Fruit fly (Drosophila melanogaster) whole organism, larva: ENCODE data around the gene RPA1.
A peak's percentile ranks its signal among the peaks of the same experiment; 100 is the strongest.

Experiments
- noc ChIP-seq: fragments of 200-800 bp; sonication (Bioruptor generic); optimal IDR thresholded peaks from 3 replicates; lab custom pipeline; 2019; ENCODE audit warnings: missing biosample characterization, mild to moderate bottlenecking, missing genetic modification characterization, moderate library complexity

Gene RPA1

dm6 chr3R:8264302-8265080 is at the start of gene RPA1, which contains the start of gene Mcm2:
TSS of gene RPA1 (minus strand) at chr3R:8264451.
TSS of gene Mcm2 (plus strand) at chr3R:8264970.
- TF ChIP-seq noc: peak; percentile 81

DNA sequence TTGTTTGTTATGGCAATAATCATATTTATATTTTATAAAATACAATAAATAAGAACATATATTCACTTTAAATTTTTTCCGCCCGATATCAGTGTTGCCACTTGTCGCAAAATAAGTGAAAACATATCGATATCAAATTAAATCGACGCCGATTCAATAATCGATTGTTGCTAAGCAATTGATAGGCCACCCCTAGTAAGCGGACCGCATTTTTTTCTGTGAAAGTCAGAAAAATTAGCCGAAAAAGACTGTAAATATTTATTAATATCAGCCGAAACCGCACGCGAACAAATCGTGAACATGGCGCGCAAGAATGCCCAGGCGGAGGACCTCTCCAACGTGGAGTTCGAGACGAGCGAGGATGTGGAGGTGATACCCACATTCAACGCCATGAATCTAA is 48.8 kb upstream of the RPA1 start, which contains the start of gene CG7483:
Gene CG7483, plus strand, starts transcription at position 171 of the 400 bp plus-strand sequence.
- TF ChIP-seq noc: no peak

DNA sequence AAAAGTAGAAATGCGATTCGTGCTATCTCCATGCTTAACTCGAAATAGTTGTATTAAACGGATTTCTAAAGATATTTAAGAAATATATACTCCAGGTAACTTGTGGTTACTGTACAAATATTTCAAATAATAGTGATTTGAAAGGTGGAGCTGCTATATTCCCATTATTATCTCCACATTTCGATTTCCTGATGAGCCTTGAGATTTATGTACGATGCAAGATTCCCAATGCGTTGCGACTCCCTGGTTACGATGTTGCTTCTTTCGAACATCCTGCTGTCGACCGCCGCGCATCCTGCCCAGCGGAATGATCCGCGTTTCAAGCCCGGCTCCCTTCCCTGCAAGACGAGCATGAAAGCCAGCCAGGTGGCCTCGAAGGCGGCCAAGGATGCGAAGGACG is 47.8 kb upstream of the RPA1 start, which contains the start of the genes CG11694 and CG11698:
Gene CG11694, minus strand, starts transcription at position 101 of the 400 bp plus-strand sequence.
Gene CG11698, plus strand, starts transcription at position 152 of the 400 bp plus-strand sequence.
- TF ChIP-seq noc: no peak

dm6 chr3R:8310678-8311077 is 46.4 kb upstream of the RPA1 start, which contains the start of gene CG11693:
TSS of gene CG11693 (minus strand) at chr3R:8310778.
- no peak for TF ChIP-seq noc

- TF ChIP-seq noc: no peak
Measured at dm6 chr3R:8308515-8308959, 44.3 kb upstream of the RPA1 start, which contains the start of gene tex. TSS of gene tex (minus strand) at chr3R:8308645.

dm6 chr3R:8307283-8307682 is 43.0 kb upstream of the RPA1 start:
- TF ChIP-seq noc: no peak

- no peak for TF ChIP-seq noc
Measured at dm6 chr3R:8306927-8307261, 42.6 kb upstream of the RPA1 start.

- TF ChIP-seq noc: no peak
Measured at dm6 chr3R:8306188-8306926, 42.1 kb upstream of the RPA1 start.

DNA sequence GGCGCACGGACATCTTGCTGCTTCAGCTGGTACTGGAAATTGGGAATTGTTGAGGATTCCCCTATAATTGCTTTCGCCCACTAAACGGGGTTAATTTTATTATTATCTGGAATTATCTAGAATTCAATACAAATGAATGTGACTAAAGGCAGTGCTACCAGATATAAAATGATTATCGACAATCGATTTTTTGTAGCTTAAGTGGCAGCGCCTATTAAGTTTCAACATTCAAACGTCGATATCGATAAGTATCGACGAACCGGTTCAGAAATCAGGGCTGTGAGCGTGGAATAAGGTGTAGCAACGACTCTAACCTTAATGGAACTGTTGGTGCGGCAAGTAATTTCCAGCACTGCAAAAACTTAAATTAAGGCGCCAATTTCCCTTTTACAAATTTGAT is 40.9 kb upstream of the RPA1 start, which contains the start of gene Sgt1:
Gene Sgt1, minus strand, starts transcription at position 165 of the 400 bp plus-strand sequence.
- TF ChIP-seq noc: no peak

DNA sequence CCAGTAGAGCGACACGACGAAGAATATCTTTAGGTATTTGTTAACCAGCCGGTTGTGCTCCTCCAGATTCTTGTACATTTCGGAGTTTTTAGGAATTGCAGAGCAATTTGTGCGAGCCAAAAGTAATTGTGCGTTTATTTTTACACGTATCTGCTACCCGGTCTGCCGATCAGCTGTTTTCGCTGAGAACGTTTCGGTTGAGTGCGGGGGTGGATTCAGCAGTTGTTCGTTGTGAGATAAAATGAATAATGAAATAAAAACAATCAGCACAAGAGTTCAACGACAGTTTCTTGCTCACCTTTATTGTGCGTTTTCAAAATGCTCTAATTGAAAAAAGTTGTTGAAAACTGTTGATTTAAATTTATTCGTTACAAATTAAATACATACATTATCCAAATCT is 39.6 kb upstream of the RPA1 start, which contains the start of gene nac:
Gene nac, minus strand, starts transcription at position 176 of the 400 bp plus-strand sequence.
- no peak for TF ChIP-seq noc

DNA sequence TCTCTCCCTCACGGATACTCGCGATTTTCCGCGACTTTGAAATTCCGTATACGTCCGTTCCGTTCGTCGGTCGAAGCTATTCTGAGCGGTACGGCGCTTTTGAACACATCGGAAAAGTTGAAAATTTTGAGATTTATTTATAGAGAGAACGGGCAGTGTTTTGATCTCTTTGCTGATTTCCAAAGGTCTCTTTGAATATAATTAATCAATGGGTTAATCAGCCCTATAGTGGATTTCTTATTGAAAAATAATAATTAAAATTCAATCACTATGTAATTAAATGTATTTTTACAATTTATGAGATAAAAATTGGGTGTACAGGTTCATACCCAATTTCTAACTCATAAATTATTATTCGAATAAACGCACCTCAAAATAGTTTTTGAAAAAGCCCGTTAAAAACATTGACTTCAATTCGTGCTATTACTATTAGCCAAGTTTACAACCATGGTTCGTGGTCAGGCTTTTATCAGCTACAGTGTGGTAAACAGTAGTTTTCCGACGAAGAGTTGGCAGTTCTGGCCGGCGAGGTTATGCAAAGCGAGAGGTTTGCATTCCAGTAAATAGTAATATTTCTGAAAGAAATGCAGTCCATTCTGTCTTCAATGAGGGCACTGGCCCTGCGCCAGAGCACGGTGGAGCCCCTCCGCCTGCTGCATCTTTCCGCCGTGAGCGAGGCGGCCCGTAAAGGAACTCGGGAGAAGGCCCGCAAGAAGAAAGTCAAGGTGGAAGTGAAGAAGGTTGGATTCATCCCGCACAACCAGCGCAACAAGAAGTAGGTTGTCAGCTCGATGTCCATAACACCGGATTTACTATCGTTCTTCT is 36.9 kb upstream of the RPA1 start, which contains the start of the genes CG9626 and mRpL1:
Gene CG9626, minus strand, starts transcription at position 51 of the 825 bp plus-strand sequence.
Gene mRpL1, plus strand, starts transcription at position 513 of the 825 bp plus-strand sequence.
- no peak for TF ChIP-seq noc

DNA sequence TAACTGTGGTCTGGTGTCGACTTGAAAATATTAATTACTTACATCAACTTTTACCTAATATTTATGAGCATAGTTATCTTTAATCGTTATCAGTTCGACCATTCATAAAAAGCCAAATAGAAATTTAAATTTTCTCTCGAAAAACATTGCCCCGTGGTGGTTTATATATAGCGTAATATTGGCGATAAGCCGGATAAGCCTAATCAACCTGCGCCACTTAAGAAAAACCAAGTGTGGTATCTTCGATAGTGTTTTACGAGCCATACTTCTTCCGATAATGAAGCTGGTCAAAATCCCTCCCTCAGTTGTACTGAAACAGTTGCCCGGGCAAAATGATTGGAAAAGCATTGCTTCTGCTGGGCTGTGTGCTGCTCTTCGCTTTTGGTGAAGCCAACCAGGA is 27.8 kb upstream of the RPA1 start, which contains the start of gene CG31463:
Gene CG31463, plus strand, starts transcription at position 302 of the 400 bp plus-strand sequence.
- no peak for TF ChIP-seq noc

dm6 chr3R:8290940-8291339 is 26.7 kb upstream of the RPA1 start, which contains the start of gene CG31464:
TSS of gene CG31464 (plus strand) at chr3R:8291240.
- no peak for TF ChIP-seq noc

- TF ChIP-seq noc: no peak
Measured at dm6 chr3R:8290478-8290877, 26.2 kb upstream of the RPA1 start, which contains the start of gene CG11672. TSS of gene CG11672 (minus strand) at chr3R:8290578.

- TF ChIP-seq noc: no peak
Measured at dm6 chr3R:8288790-8289189, 24.5 kb upstream of the RPA1 start.

DNA sequence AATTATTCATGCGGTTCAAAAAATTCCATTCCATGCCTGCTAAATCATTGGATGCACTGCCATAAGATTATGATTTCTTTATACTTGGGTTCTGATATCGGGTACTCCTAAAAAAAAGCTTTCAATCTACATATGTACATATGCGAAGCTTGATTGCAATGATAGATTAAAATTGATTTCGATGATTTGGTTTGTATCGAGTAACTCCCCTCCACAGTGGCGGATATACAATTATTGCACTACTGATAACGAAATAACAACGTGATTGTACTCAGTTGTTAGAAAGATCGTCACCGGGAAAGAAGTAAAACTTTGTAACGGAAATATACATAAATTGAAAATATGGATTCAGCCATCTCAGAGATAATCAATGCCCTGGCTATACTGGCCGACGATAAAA is 23.4 kb upstream of the RPA1 start, which contains the start of gene Nazo:
Gene Nazo, plus strand, starts transcription at position 180 of the 400 bp plus-strand sequence.
- TF ChIP-seq noc: no peak
